Worm (Caenorhabditis elegans): ENCODE results near the gene F23B2.10.
A peak's percentile ranks its signal among the peaks of the same experiment; 100 is the strongest.

DNA sequence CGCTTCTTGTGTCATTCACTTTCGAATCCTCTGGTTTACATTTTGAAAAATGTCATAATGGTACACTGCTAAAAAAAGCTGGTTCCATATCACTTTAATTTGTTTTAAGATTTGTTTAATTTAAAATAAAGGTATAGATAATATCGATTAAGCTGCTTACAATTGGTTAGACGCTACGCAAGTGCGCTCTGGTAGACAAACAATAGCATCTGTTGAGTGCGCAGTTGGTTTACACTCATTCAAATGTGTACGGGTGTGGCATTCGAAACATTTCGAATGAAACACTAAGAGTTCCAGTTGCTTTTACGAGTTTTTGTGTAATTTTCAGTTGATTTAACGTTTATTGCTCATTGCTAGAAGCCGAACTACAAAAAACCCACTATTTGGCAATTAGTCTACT is 46.7 kb downstream of the F23B2.10 start:
- TF ChIP-seq nhr-11 (tag; optimal IDR thresholded peaks at IDR 0.05) (no peak), fkh-10 (GFP tag; optimal IDR thresholded peaks at IDR 0.05) (no peak), fax-1 (tag; optimal IDR thresholded peaks at IDR 0.05) (no peak), gmeb-2 (tag; optimal IDR thresholded peaks at IDR 0.05) (no peak), C08G9.2 (tag; optimal IDR thresholded peaks at IDR 0.05) (no peak), ceh-31 (tag; optimal IDR thresholded peaks at IDR 0.05) (peak; percentile 41), rnt-1 (tag; optimal IDR thresholded peaks at IDR 0.05) (no peak), pha-4 (tag; optimal IDR thresholded peaks at IDR 0.05) (no peak)

All from whole organism, late embryonic.